Worm (Caenorhabditis elegans): ENCODE measurements around the gene B0361.9.

B0361.9 gene

ce11 chrIII:7296092-7296668 lies 3.3 kb downstream of the B0361.9 start:
- TF ChIP-seq elt-1 (tag; optimal IDR thresholded peaks at IDR 0.05; ENCODE audit: borderline replicate concordance, insufficient read depth): no peak
- TF ChIP-seq mab-5 (tag; optimal IDR thresholded peaks at IDR 0.05): no peak
- no peak for TF ChIP-seq sptf-1 (tag; optimal IDR thresholded peaks at IDR 0.05)
- no peak for TF ChIP-seq nhr-237 (tag; optimal IDR thresholded peaks at IDR 0.05)
- TF ChIP-seq pha-4 (tag; optimal IDR thresholded peaks at IDR 0.05): no peak
- TF ChIP-seq unc-39 (tag; optimal IDR thresholded peaks at IDR 0.05): no peak
- no peak for TF ChIP-seq sem-2 (GFP tag; optimal IDR thresholded peaks at IDR 0.05)
- TF ChIP-seq unc-120 (tag; optimal IDR thresholded peaks at IDR 0.05; ENCODE audit: poor library complexity, severe bottlenecking): no peak
- no peak for TF ChIP-seq mls-2 (tag; optimal IDR thresholded peaks at IDR 0.05)

- no peak for TF ChIP-seq sem-2 (GFP tag; optimal IDR thresholded peaks at IDR 0.05)
- TF ChIP-seq lsy-2 (tag; optimal IDR thresholded peaks at IDR 0.05): peak; percentile 89
- no peak for TF ChIP-seq unc-120 (tag; optimal IDR thresholded peaks at IDR 0.05; ENCODE audit: poor library complexity, severe bottlenecking)
Measured at ce11 chrIII:7293075-7293684, 6.3 kb downstream of the B0361.9 start, which contains the start of gene cwf-19L2. cwf-19L2 (plus strand) TSS chrIII:7293634.

ce11 chrIII:7292569-7292968 lies 6.9 kb downstream of the B0361.9 start:
- peak; percentile 59 for TF ChIP-seq blmp-1 (tag; optimal IDR thresholded peaks at IDR 0.05)
- TF ChIP-seq unc-120 (tag; optimal IDR thresholded peaks at IDR 0.05; ENCODE audit: poor library complexity, severe bottlenecking): no peak

ce11 chrIII:7291216-7291615 lies 8.2 kb downstream of the B0361.9 start:
- peak; percentile 70 for TF ChIP-seq ces-1 (GFP tag; optimal IDR thresholded peaks at IDR 0.05)
- no peak for TF ChIP-seq elt-3 (tag; optimal IDR thresholded peaks at IDR 0.05)

ce11 chrIII:7290462-7290861 lies 9.0 kb downstream of the B0361.9 start, which contains the start of gene algn-11:
algn-11 (minus strand) TSS chrIII:7290562.
- TF ChIP-seq nhr-2 (tag; optimal IDR thresholded peaks at IDR 0.05): no peak
- TF ChIP-seq ztf-11 (tag; optimal IDR thresholded peaks at IDR 0.05): no peak
- no peak for TF ChIP-seq nhr-76 (tag; optimal IDR thresholded peaks at IDR 0.05)
- no peak for TF ChIP-seq mep-1 (tag; optimal IDR thresholded peaks at IDR 0.05)
- TF ChIP-seq M03D4.4 (tag; optimal IDR thresholded peaks at IDR 0.05): no peak
- no peak for TF ChIP-seq mab-5 (tag; optimal IDR thresholded peaks at IDR 0.05)
- no peak for TF ChIP-seq unc-120 (tag; optimal IDR thresholded peaks at IDR 0.05; ENCODE audit: poor library complexity, severe bottlenecking)
- no peak for TF ChIP-seq cnd-1 (tag; optimal IDR thresholded peaks at IDR 0.05)
- no peak for TF ChIP-seq unc-62 (GFP tag; optimal IDR thresholded peaks at IDR 0.05)
- TF ChIP-seq pha-4 (tag; optimal IDR thresholded peaks at IDR 0.05): no peak
- no peak for TF ChIP-seq ceh-83 (GFP tag; optimal IDR thresholded peaks at IDR 0.05)
- TF ChIP-seq tbx-8 (GFP tag; optimal IDR thresholded peaks at IDR 0.05): no peak

ce11 chrIII:7287503-7287902 lies 11.9 kb downstream of the B0361.9 start, which contains the start of gene ykt-6:
ykt-6 (minus strand) TSS chrIII:7287603.
- TF ChIP-seq nhr-76 (tag; optimal IDR thresholded peaks at IDR 0.05): no peak
- TF ChIP-seq ztf-11 (tag; optimal IDR thresholded peaks at IDR 0.05): no peak
- no peak for TF ChIP-seq ceh-43 (GFP tag; optimal IDR thresholded peaks at IDR 0.05)
- no peak for TF ChIP-seq blmp-1 (tag; optimal IDR thresholded peaks at IDR 0.05)
- TF ChIP-seq flh-1 (GFP tag; optimal IDR thresholded peaks at IDR 0.05): no peak
- no peak for TF ChIP-seq pha-4 (tag; optimal IDR thresholded peaks at IDR 0.05)
- no peak for TF ChIP-seq bed-3 (GFP tag; optimal IDR thresholded peaks at IDR 0.05)
- no peak for TF ChIP-seq mls-2 (tag; optimal IDR thresholded peaks at IDR 0.05)
- no peak for TF ChIP-seq snpc-4 (tag; optimal IDR thresholded peaks at IDR 0.05)
- no peak for TF ChIP-seq unc-62 (GFP tag; optimal IDR thresholded peaks at IDR 0.05)
- TF ChIP-seq elt-3 (tag; optimal IDR thresholded peaks at IDR 0.05): no peak
- TF ChIP-seq nhr-12 (tag; optimal IDR thresholded peaks at IDR 0.05): no peak
- TF ChIP-seq lsy-2 (tag; optimal IDR thresholded peaks at IDR 0.05): no peak
- TF ChIP-seq M03D4.4 (tag; optimal IDR thresholded peaks at IDR 0.05): no peak
- no peak for TF ChIP-seq hlh-1 (tag; optimal IDR thresholded peaks at IDR 0.05)
- TF ChIP-seq drap-1 (GFP tag; optimal IDR thresholded peaks at IDR 0.05): no peak
- no peak for TF ChIP-seq sptf-1 (tag; optimal IDR thresholded peaks at IDR 0.05)
